Worm (Caenorhabditis elegans): ENCODE measurements around the gene Y44A6D.3.

DNA sequence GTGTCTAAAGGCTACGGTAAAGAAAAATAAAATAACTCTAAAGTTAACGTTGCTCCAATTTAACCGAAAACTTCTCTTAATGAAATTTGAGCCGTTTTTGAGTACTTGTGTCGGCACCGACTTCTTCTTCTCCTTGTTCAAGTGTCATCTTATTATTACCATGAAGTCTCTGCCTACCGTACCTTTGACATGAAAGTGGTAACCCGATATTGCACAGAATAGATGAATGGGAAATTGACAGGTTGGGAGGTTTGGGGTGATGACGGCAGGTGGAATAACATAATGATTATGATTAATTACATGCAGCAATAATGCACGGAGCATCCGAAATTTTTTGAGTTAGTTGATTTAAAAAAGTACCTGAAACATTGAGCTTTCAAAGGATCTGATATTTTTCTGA lies 45.4 kb downstream of the Y44A6D.3 start:
- TF ChIP-seq tbx-8 (GFP tag; optimal IDR thresholded peaks at IDR 0.05) = no peak
- TF ChIP-seq nhr-76 (tag; optimal IDR thresholded peaks at IDR 0.05) = no peak
- no peak for TF ChIP-seq elt-3 (tag; optimal IDR thresholded peaks at IDR 0.05)

Measured in whole organism, mixed stage, embryonic.